Worm (Caenorhabditis elegans) whole organism, young adult: ENCODE data around the gene cest-13.

ENCODE experiments used
- F10E7.11 ChIP-seq: sonication (generic microtip); optimal IDR thresholded peaks from 2 replicates; lab custom pipeline; 2017; ENCODE audit warnings: mild to moderate bottlenecking, missing genetic modification characterization, moderate library complexity, missing compliant biosample characterization
- F33H1.4 ChIP-seq: fragments of 200-800 bp; sonication (Bioruptor generic); IDR thresholded peaks from 2 replicates; pipeline ENCODE4 v1.3.6; 2022; ENCODE audit warnings: missing genetic modification reagents, missing genetic modification characterization, missing compliant biosample characterization
- F37B4.10 ChIP-seq: fragments of 200-800 bp; sonication (Bioruptor generic); IDR thresholded peaks from 2 replicates; pipeline ENCODE4 v1.3.6; 2022; ENCODE audit warnings: missing genetic modification characterization, missing compliant biosample characterization
- F55B11.4 ChIP-seq: sonication (generic microtip); optimal IDR thresholded peaks from 2 replicates; lab custom pipeline; 2016; ENCODE audit warnings: missing compliant biosample characterization, missing genetic modification characterization, borderline replicate concordance; ENCODE audit not compliant: insufficient read depth
- K11D2.4 ChIP-seq: fragments of 200-800 bp; sonication (Bioruptor generic); IDR thresholded peaks from 2 replicates; pipeline ENCODE4 v1.3.6; 2022; ENCODE audit warnings: missing genetic modification reagents, missing genetic modification characterization, missing compliant biosample characterization
- akir-1 ChIP-seq: fragments of 200-800 bp; sonication (Bioruptor generic); optimal IDR thresholded peaks from 2 replicates; lab custom pipeline; 2018; ENCODE audit warnings: mild to moderate bottlenecking, missing genetic modification characterization, moderate library complexity, missing compliant biosample characterization
- ama-1 ChIP-seq, 3 experiments: fragments of 150-350 bp in 1 of 3; sonication (generic microtip) in 2 of 3; optimal IDR thresholded peaks; 2 replicates each; lab custom pipeline; 2014 to 2018; ENCODE audit warnings: missing biosample characterization in 2 of 3, missing genetic modification characterization in 2 of 3, missing genetic modification reagents in 2 of 3
- aptf-3 ChIP-seq: fragments of 200-800 bp; sonication (Bioruptor generic); IDR thresholded peaks from 2 replicates; pipeline ENCODE4 v1.3.6; 2022; ENCODE audit warnings: missing genetic modification characterization, missing compliant biosample characterization
- atf-7 ChIP-seq: sonication (generic microtip); optimal IDR thresholded peaks from 2 replicates; lab custom pipeline; 2017; ENCODE audit warnings: mild to moderate bottlenecking, missing genetic modification characterization, missing compliant biosample characterization
- athp-1 ChIP-seq: sonication (generic microtip); optimal IDR thresholded peaks from 2 replicates; lab custom pipeline; 2017; ENCODE audit warnings: mild to moderate bottlenecking, missing genetic modification characterization, missing compliant biosample characterization
- attf-3 ChIP-seq: fragments of 200-800 bp; sonication (Bioruptor generic); conservative IDR thresholded peaks from 2 replicates; pipeline ENCODE4 v1.3.6; 2022; ENCODE audit warnings: missing genetic modification reagents, missing genetic modification characterization, missing compliant biosample characterization
- ccch-3 ChIP-seq: fragments of 200-800 bp; sonication (Bioruptor generic); optimal IDR thresholded peaks from 2 replicates; lab custom pipeline; 2018; ENCODE audit warnings: mild to moderate bottlenecking, missing genetic modification characterization, missing compliant biosample characterization
- cebp-1 ChIP-seq, 2 experiments: fragments of 200-800 bp in 1 of 2; sonication (Bioruptor generic) in 1 of 2; sonication (generic microtip) in 1 of 2; IDR thresholded peaks in 1 of 2; optimal IDR thresholded peaks in 1 of 2; 2 replicates each; pipeline versions ENCODE4 v1.3.6 to Lab custom; 2017 to 2022; ENCODE audit warnings: missing compliant biosample characterization in 2 of 2, missing genetic modification characterization in 2 of 2, mild to moderate bottlenecking in 1 of 2, missing genetic modification reagents in 1 of 2, moderate library complexity in 1 of 2
- ceh-40 ChIP-seq: fragments of 200-800 bp; sonication (Bioruptor generic); IDR thresholded peaks from 2 replicates; pipeline ENCODE4 v1.3.6; 2022; ENCODE audit warnings: missing genetic modification characterization, missing compliant biosample characterization
- ceh-58 ChIP-seq: fragments of 200-800 bp; sonication (Bioruptor generic); IDR thresholded peaks from 2 replicates; pipeline ENCODE4 v1.3.6; 2022; ENCODE audit warnings: missing genetic modification characterization, missing compliant biosample characterization
- die-1 ChIP-seq: sonication (generic microtip); optimal IDR thresholded peaks from 2 replicates; lab custom pipeline; 2016; ENCODE audit warnings: missing genotype, mild to moderate bottlenecking, missing genetic modification characterization, missing compliant biosample characterization
- dpff-1 ChIP-seq: sonication (generic microtip); optimal IDR thresholded peaks from 2 replicates; lab custom pipeline; 2017; ENCODE audit warnings: mild to moderate bottlenecking, missing genetic modification characterization, missing compliant biosample characterization
- egrh-3 ChIP-seq: fragments of 200-800 bp; sonication (Bioruptor generic); IDR thresholded peaks from 2 replicates; pipeline ENCODE4 v1.3.6; 2022; ENCODE audit warnings: missing genetic modification reagents, missing genetic modification characterization, missing compliant biosample characterization
- fkh-3 ChIP-seq: sonication (generic microtip); optimal IDR thresholded peaks from 2 replicates; lab custom pipeline; 2016; ENCODE audit warnings: mild to moderate bottlenecking, missing genetic modification characterization, missing compliant biosample characterization
- lin-26 ChIP-seq: fragments of 200-800 bp; sonication (Bioruptor generic); IDR thresholded peaks from 2 replicates; pipeline ENCODE4 v1.3.6; 2022; ENCODE audit warnings: missing genetic modification reagents, missing genetic modification characterization, missing compliant biosample characterization
- lin-35 ChIP-seq, 3 experiments: fragments of 150-350 bp in 2 of 3; sonication (generic microtip) in 1 of 3; optimal IDR thresholded peaks; 2 replicates each; lab custom pipeline; 2014 to 2018; ENCODE audit warnings: missing biosample characterization in 3 of 3, missing genetic modification characterization in 3 of 3, missing genetic modification reagents in 3 of 3
- lin-40 ChIP-seq: sonication (generic microtip); optimal IDR thresholded peaks from 2 replicates; lab custom pipeline; 2016; ENCODE audit warnings: missing genetic modification characterization, mild to moderate bottlenecking, missing compliant biosample characterization, missing genotype, missing genetic modification reagents
- lsl-1 ChIP-seq: fragments of 200-800 bp; sonication (Bioruptor generic); optimal IDR thresholded peaks from 2 replicates; lab custom pipeline; 2018; ENCODE audit warnings: mild to moderate bottlenecking, missing genetic modification characterization, moderate library complexity, missing compliant biosample characterization
- madf-10 ChIP-seq: sonication (generic microtip); optimal IDR thresholded peaks from 2 replicates; lab custom pipeline; 2016; ENCODE audit warnings: mild to moderate bottlenecking, missing genetic modification characterization, missing compliant biosample characterization
- madf-3 ChIP-seq: fragments of 200-800 bp; sonication (Bioruptor generic); IDR thresholded peaks from 2 replicates; pipeline ENCODE4 v1.3.6; 2022; ENCODE audit warnings: missing genetic modification reagents, missing genetic modification characterization, missing compliant biosample characterization
- mcd-1 ChIP-seq: fragments of 200-800 bp; sonication (Bioruptor generic); IDR thresholded peaks from 2 replicates; pipeline ENCODE4 v1.3.6; 2022; ENCODE audit warnings: missing genetic modification reagents, missing genetic modification characterization, missing compliant biosample characterization
- nfya-2 ChIP-seq: fragments of 200-800 bp; sonication (Bioruptor generic); IDR thresholded peaks from 2 replicates; pipeline ENCODE4 v1.3.6; 2022; ENCODE audit warnings: missing genetic modification reagents, missing genetic modification characterization, missing compliant biosample characterization
- nhr-80 ChIP-seq: sonication (generic microtip); optimal IDR thresholded peaks from 2 replicates; lab custom pipeline; 2016; ENCODE audit warnings: missing genetic modification characterization, missing compliant biosample characterization
- pbrm-1 ChIP-seq: fragments of 200-800 bp; sonication (Bioruptor generic); IDR thresholded peaks from 2 replicates; pipeline ENCODE4 v1.3.6; 2022; ENCODE audit warnings: missing genetic modification reagents, missing genetic modification characterization, missing compliant biosample characterization
- pha-4 ChIP-seq: fragments of 150-350 bp; sonication (generic microtip); optimal IDR thresholded peaks from 2 replicates; lab custom pipeline; 2014; ENCODE audit warnings: missing biosample characterization, missing genetic modification reagents, missing genetic modification characterization
- sea-2 ChIP-seq: fragments of 200-800 bp; sonication (Bioruptor generic); IDR thresholded peaks from 2 replicates; pipeline ENCODE4 v1.3.6; 2022; ENCODE audit warnings: missing genetic modification characterization, missing compliant biosample characterization
- snpc-1.1 ChIP-seq: sonication (generic microtip); optimal IDR thresholded peaks from 2 replicates; lab custom pipeline; 2017; ENCODE audit warnings: missing genetic modification characterization, mild to moderate bottlenecking, missing compliant biosample characterization, antibody characterized with exemption, moderate library complexity, missing genotype, missing genetic modification reagents; ENCODE audit not compliant: insufficient read depth
- snpc-3.4 ChIP-seq: sonication (generic microtip); optimal IDR thresholded peaks from 2 replicates; lab custom pipeline; 2017; ENCODE audit warnings: missing genetic modification characterization, mild to moderate bottlenecking, missing compliant biosample characterization, antibody characterized with exemption, moderate library complexity, missing genotype, missing genetic modification reagents
- somi-1 ChIP-seq: fragments of 200-800 bp; sonication (Bioruptor generic); optimal IDR thresholded peaks from 2 replicates; lab custom pipeline; 2018; ENCODE audit warnings: mild to moderate bottlenecking, missing genetic modification characterization, missing compliant biosample characterization
- tbx-9 ChIP-seq: sonication (generic microtip); optimal IDR thresholded peaks from 2 replicates; lab custom pipeline; 2016; ENCODE audit warnings: borderline replicate concordance, missing genetic modification characterization, inconsistent platforms, missing compliant biosample characterization
- unc-130 ChIP-seq: sonication (generic microtip); optimal IDR thresholded peaks from 2 replicates; lab custom pipeline; 2016; ENCODE audit warnings: missing genetic modification reagents, missing genetic modification characterization, missing compliant biosample characterization
- ztf-18 ChIP-seq: sonication (generic microtip); optimal IDR thresholded peaks from 2 replicates; lab custom pipeline; 2016; ENCODE audit warnings: missing genotype, mild to moderate bottlenecking, missing genetic modification characterization, missing compliant biosample characterization
- ztf-25 ChIP-seq: fragments of 200-800 bp; sonication (Bioruptor generic); IDR thresholded peaks from 2 replicates; pipeline ENCODE4 v1.3.6; 2022; ENCODE audit warnings: missing genetic modification reagents, missing genetic modification characterization, missing compliant biosample characterization
- ztf-28 ChIP-seq: fragments of 200-800 bp; sonication (Bioruptor generic); IDR thresholded peaks from 2 replicates; pipeline ENCODE4 v1.3.6; 2022; ENCODE audit warnings: missing genetic modification reagents, missing genetic modification characterization, missing compliant biosample characterization

Gene cest-13

DNA sequence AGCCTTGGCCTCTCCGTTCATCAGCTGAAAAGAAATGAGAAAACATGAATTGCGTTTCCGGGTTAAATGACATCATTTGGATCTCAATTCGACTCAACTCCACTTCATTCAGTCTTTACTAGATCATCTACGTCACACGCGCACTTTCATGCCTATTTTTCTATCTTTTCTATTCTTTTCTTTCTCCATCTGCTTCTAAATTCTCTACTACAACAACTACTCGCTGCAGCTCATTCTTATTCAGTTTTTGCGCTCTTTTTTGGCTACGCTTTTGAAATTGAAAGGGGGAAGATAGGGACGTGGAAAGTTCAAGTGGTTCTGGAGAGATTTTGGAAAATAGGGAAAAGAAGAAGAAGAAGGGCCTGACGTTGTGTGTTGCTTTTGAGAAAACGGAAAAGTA lies 8.5 kb downstream of the cest-13 start (continued):
- TF ChIP-seq akir-1 (no peak), ztf-28 (GFP tag; lab: Robert Waterston, UW) (no peak), aptf-3 (GFP tag; lab: Robert Waterston, UW) (no peak), pbrm-1 (GFP tag; lab: Robert Waterston, UW) (no peak), nfya-2 (no peak), ztf-18 (no peak), die-1 (tag; lab: Kevin White, UChicago) (no peak), ama-1 (optimal IDR thresholded peaks at IDR 0.05; lab: Kevin White, UChicago) (no peak), ama-1 (GFP tag; optimal IDR thresholded peaks at IDR 0.05; lab: Kevin White, UChicago) (no peak), madf-3 (no peak), unc-130 (no peak), ceh-58 (GFP tag; lab: Robert Waterston, UW) (no peak), snpc-1.1 (tag; lab: Kevin White, UChicago) (no peak), ccch-3 (GFP tag; lab: Kevin White, UChicago) (no peak), lin-35 (GFP tag; optimal IDR thresholded peaks at IDR 0.05; lab: Kevin White, UChicago) (peak in 1 of 3 experiments; percentile 56), cebp-1 (GFP tag; IDR thresholded peaks at IDR 0.05; lab: Robert Waterston, UW) (no peak), cebp-1 (tag; optimal IDR thresholded peaks at IDR 0.05; lab: Kevin White, UChicago) (peak; percentile 18)

DNA sequence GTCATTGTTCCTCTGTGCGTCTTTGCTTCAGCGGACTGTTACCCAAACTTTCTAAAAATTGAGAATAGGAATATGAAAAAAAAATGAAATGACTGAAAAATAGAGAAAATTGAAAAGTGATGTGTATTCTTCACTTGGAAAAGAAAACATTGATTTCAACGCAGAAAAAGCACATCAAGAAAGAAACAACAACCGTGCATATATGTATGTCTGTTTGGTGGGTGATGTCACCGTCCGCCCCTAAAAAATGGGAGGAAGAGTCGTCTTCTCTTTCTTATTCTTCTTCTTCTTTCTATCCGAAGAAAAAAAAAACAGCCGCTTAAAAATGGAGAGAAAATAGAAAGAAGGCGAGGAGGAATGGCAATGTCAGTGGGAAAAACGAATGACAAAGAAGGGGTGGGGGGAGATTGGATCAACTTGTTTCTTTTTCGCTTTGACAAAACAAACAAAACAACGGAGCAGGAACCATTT lies 10.5 kb downstream of the cest-13 start, which contains the start of gene nkb-3:
Gene nkb-3, minus strand, starts transcription at position 51 of the 471 bp plus-strand sequence.
- TF ChIP-seq F55B11.4 (tag; lab: Kevin White, UChicago) = no peak
- peak; percentile 5 for TF ChIP-seq lin-40

DNA sequence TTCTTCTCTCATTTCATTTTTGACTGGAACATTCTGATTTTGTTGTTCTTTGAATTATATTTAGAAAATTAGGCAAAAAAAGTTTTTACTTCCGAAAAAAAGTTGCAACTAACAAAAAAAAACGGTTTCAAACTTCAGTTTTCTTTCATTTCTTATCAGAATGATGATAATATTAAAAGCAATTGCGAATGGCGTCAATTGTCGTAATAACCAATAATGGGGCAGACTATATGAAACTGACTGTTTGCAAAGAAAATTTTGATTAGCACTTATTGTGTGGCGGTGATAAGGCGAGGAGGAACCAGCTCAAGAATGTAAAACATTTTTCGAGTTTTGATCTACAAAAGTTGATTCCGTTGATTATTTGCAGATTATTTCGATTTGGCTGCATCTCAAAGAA lies 12.7 kb downstream of the cest-13 start:
- TF ChIP-seq dpff-1 (tag; lab: Kevin White, UChicago) (no peak), akir-1 (no peak), F33H1.4 (GFP tag; lab: Robert Waterston, UW) (no peak), tbx-9 (tag; lab: Kevin White, UChicago) (no peak), ztf-25 (no peak), atf-7 (tag; lab: Kevin White, UChicago) (peak; percentile 25), lin-40 (peak; percentile 26), nhr-80 (tag; lab: Kevin White, UChicago) (peak; percentile 87)

DNA sequence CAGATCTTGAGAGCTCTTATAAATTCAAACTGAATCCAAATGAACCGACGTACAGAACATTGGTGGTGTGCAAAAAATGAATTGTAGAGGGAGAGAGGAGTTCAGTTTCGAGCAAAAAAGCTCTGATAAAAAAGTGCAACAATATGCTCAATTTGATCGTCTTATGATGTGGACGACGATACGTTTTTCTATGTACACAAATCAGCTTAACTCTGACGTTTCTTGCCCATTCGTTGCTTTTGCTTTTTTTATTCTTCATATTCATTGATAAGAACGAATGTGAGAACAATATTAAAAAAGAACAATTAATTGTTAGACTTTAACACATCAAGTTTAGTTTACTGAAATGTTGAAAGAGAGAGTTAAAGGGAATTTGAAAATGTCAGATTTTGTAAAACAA lies 14.1 kb downstream of the cest-13 start:
- TF ChIP-seq pha-4 (tag; lab: Kevin White, UChicago) (peak; percentile 70), nfya-2 (no peak), nhr-80 (tag; lab: Kevin White, UChicago) (peak; percentile 73)

DNA sequence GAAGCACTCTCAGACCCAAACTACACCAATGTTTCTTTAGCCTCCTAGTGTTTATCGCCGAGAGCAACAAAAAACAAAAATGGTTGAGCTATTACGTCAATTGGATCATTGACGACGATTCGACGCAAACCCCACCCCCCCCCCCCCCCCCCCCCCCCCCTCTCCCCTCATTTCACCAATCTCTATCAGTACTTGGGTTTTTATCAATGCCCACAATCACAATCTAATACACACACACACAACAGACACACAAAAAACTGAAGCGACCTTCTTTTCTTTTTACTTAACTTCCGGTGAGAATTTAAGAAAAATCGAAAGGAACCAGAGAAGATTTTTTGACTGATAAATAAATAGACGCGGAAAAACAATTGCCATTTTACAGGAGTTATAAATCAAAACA lies 15.5 kb downstream of the cest-13 start:
- TF ChIP-seq F10E7.11 (tag; lab: Kevin White, UChicago) (no peak), K11D2.4 (GFP tag; lab: Robert Waterston, UW) (no peak), egrh-3 (peak; percentile 95)

ce11 chrX:13781445-13782073 lies 21.5 kb downstream of the cest-13 start:
- TF ChIP-seq lsl-1 (GFP tag; lab: Kevin White, UChicago) = no peak
- TF ChIP-seq attf-3 (GFP tag; lab: Robert Waterston, UW) = no peak
- no peak for TF ChIP-seq sea-2 (GFP tag; lab: Robert Waterston, UW)
- no peak for TF ChIP-seq F37B4.10 (GFP tag; lab: Robert Waterston, UW)
- no peak for TF ChIP-seq akir-1
- TF ChIP-seq ceh-40 (GFP tag; lab: Robert Waterston, UW) = no peak
- no peak for TF ChIP-seq fkh-3
- TF ChIP-seq K11D2.4 (GFP tag; lab: Robert Waterston, UW) = no peak
- TF ChIP-seq mcd-1 = no peak
- peak; percentile 49 for TF ChIP-seq madf-10 (tag; lab: Kevin White, UChicago)
- TF ChIP-seq somi-1 (GFP tag; lab: Kevin White, UChicago) = peak; percentile 33
- TF ChIP-seq athp-1 (tag; lab: Kevin White, UChicago) = peak; percentile 38
- TF ChIP-seq snpc-3.4 (tag; lab: Kevin White, UChicago) = no peak
- no peak for TF ChIP-seq pha-4 (tag; lab: Kevin White, UChicago)
- peak; percentile 91 for TF ChIP-seq lin-26 (GFP tag; lab: Robert Waterston, UW)
